Fruit fly (Drosophila melanogaster) whole organism, embryonic: Measurements from ENCODE around the gene CG7016.

ENCODE experiments used
- Abd-B ChIP-seq: fragments of 200-800 bp; sonication (Bioruptor generic); optimal IDR thresholded peaks from 2 replicates; lab custom pipeline; 2018; ENCODE audit warnings: missing biosample characterization, mild to moderate bottlenecking, missing genetic modification characterization, moderate library complexity
- Antp ChIP-seq: fragments of 200-800 bp; sonication (Bioruptor generic); optimal IDR thresholded peaks from 3 replicates; lab custom pipeline; 2016; ENCODE audit warnings: missing biosample characterization, missing genetic modification characterization
- Bdp1 ChIP-seq: fragments of 200-800 bp; sonication (Bioruptor generic); optimal IDR thresholded peaks from 3 replicates; lab custom pipeline; 2016; ENCODE audit warnings: missing biosample characterization, missing genetic modification characterization
- BtbVII ChIP-seq: fragments of 200-800 bp; sonication (Bioruptor generic); optimal IDR thresholded peaks from 3 replicates; lab custom pipeline; 2017; ENCODE audit warnings: missing biosample characterization, mild to moderate bottlenecking, missing genetic modification characterization
- CG10366 ChIP-seq: fragments of 200-800 bp; sonication (Bioruptor generic); IDR thresholded peaks from 2 replicates; pipeline ENCODE4 v1.3.6; 2022; ENCODE audit warnings: missing biosample characterization, missing genetic modification characterization
- CG11398 ChIP-seq: fragments of 200-800 bp; sonication (Bioruptor generic); optimal IDR thresholded peaks from 2 replicates; lab custom pipeline; 2016; ENCODE audit warnings: missing biosample characterization, missing genetic modification characterization
- CG12391 ChIP-seq: fragments of 200-800 bp; sonication (Bioruptor generic); optimal IDR thresholded peaks from 3 replicates; lab custom pipeline; 2018; ENCODE audit warnings: missing biosample characterization, mild to moderate bottlenecking, missing genetic modification characterization, moderate library complexity
- CG14710 ChIP-seq: fragments of 200-800 bp; sonication (Bioruptor generic); optimal IDR thresholded peaks from 3 replicates; lab custom pipeline; 2019; ENCODE audit warnings: missing biosample characterization, mild to moderate bottlenecking, missing genetic modification characterization, moderate library complexity
- CG15269 ChIP-seq: fragments of 200-800 bp; sonication (Bioruptor generic); optimal IDR thresholded peaks from 2 replicates; lab custom pipeline; 2018; ENCODE audit warnings: missing biosample characterization, mild to moderate bottlenecking, missing genetic modification characterization, moderate library complexity
- CG1603 ChIP-seq: fragments of 200-800 bp; sonication (Bioruptor generic); optimal IDR thresholded peaks from 2 replicates; lab custom pipeline; 2019; ENCODE audit warnings: missing biosample characterization, mild to moderate bottlenecking, missing genetic modification characterization, moderate library complexity
- CG16779 ChIP-seq: fragments of 200-800 bp; sonication (Bioruptor generic); IDR thresholded peaks from 2 replicates; pipeline ENCODE4 v1.3.6; 2022; ENCODE audit warnings: missing biosample characterization, missing genetic modification characterization
- CG17328 ChIP-seq: fragments of 200-800 bp; sonication (Bioruptor generic); IDR thresholded peaks from 2 replicates; pipeline ENCODE4 v1.3.6; 2022; ENCODE audit warnings: missing biosample characterization, missing genetic modification characterization
- CG18476 ChIP-seq: fragments of 200-800 bp; sonication (Bioruptor generic); optimal IDR thresholded peaks from 2 replicates; lab custom pipeline; 2016; ENCODE audit warnings: missing biosample characterization, mild to moderate bottlenecking, missing genetic modification characterization
- CG31388 ChIP-seq: fragments of 200-800 bp; sonication (Bioruptor generic); optimal IDR thresholded peaks from 2 replicates; lab custom pipeline; 2016; ENCODE audit warnings: missing biosample characterization, missing genetic modification characterization
- CG32532 ChIP-seq: fragments of 200-800 bp; sonication (Bioruptor generic); IDR thresholded peaks from 2 replicates; pipeline ENCODE4 v1.3.6; 2022; ENCODE audit warnings: missing biosample characterization, missing genetic modification characterization
- CG33213 ChIP-seq: fragments of 200-800 bp; sonication (Bioruptor generic); optimal IDR thresholded peaks from 3 replicates; lab custom pipeline; 2016; ENCODE audit warnings: missing biosample characterization, missing genetic modification characterization
- CG34422 ChIP-seq: fragments of 200-800 bp; sonication (Bioruptor generic); IDR thresholded peaks from 3 replicates; pipeline ENCODE4 v1.3.6; 2022; ENCODE audit warnings: missing biosample characterization, missing genetic modification characterization
- CG4424 ChIP-seq: fragments of 200-800 bp; sonication (Bioruptor generic); optimal IDR thresholded peaks from 3 replicates; lab custom pipeline; 2016; ENCODE audit warnings: missing biosample characterization, missing genetic modification characterization
- CG6654 ChIP-seq: fragments of 200-800 bp; sonication (Bioruptor generic); optimal IDR thresholded peaks from 2 replicates; lab custom pipeline; 2017; ENCODE audit warnings: missing biosample characterization, mild to moderate bottlenecking, missing genetic modification characterization
- CG6791 ChIP-seq: fragments of 200-800 bp; sonication (Bioruptor generic); IDR thresholded peaks from 3 replicates; pipeline ENCODE4 v1.3.6; 2022; ENCODE audit warnings: missing biosample characterization, missing genetic modification characterization; ENCODE audit not compliant: partially characterized antibody
- CG7987 ChIP-seq: fragments of 200-800 bp; sonication (Bioruptor generic); optimal IDR thresholded peaks from 2 replicates; lab custom pipeline; 2018; ENCODE audit warnings: missing biosample characterization, mild to moderate bottlenecking, missing genetic modification characterization, moderate library complexity
- CG9797 ChIP-seq: fragments of 200-800 bp; sonication (Bioruptor generic); optimal IDR thresholded peaks from 3 replicates; lab custom pipeline; 2018; ENCODE audit warnings: missing biosample characterization, mild to moderate bottlenecking, missing genetic modification characterization
- CG9817 ChIP-seq: fragments of 200-800 bp; sonication (Bioruptor generic); optimal IDR thresholded peaks from 2 replicates; lab custom pipeline; 2018; ENCODE audit warnings: missing biosample characterization, mild to moderate bottlenecking, missing genetic modification characterization, moderate library complexity
- CTCF ChIP-seq: fragments of 200-800 bp; sonication (Bioruptor generic); optimal IDR thresholded peaks from 2 replicates; lab custom pipeline; 2017; ENCODE audit warnings: missing biosample characterization, mild to moderate bottlenecking, missing genetic modification characterization, moderate library complexity
- CoRest ChIP-seq: fragments of 200-800 bp; sonication (Bioruptor generic); optimal IDR thresholded peaks from 3 replicates; lab custom pipeline; 2018; ENCODE audit warnings: missing biosample characterization, mild to moderate bottlenecking, missing genetic modification characterization, moderate library complexity
- Dbx ChIP-seq: fragments of 200-800 bp; sonication (Bioruptor generic); IDR thresholded peaks from 3 replicates; pipeline ENCODE4 v1.3.6; 2022; ENCODE audit warnings: missing biosample characterization, missing genetic modification characterization
- Gug ChIP-seq: fragments of 200-800 bp; sonication (Bioruptor generic); IDR thresholded peaks from 4 replicates; pipeline ENCODE4 v1.3.6; 2022; ENCODE audit warnings: missing biosample characterization, missing genetic modification characterization
- HLHmδ ChIP-seq: fragments of 200-800 bp; sonication (Bioruptor generic); optimal IDR thresholded peaks from 2 replicates; lab custom pipeline; 2018; ENCODE audit warnings: missing biosample characterization, mild to moderate bottlenecking, missing genetic modification characterization, moderate library complexity
- NfI ChIP-seq: fragments of 200-800 bp; sonication (Bioruptor generic); optimal IDR thresholded peaks from 3 replicates; lab custom pipeline; 2018; ENCODE audit warnings: missing biosample characterization, mild to moderate bottlenecking, missing genetic modification characterization, moderate library complexity
- Rfx ChIP-seq: fragments of 200-800 bp; sonication (Bioruptor generic); IDR thresholded peaks from 2 replicates; pipeline ENCODE4 v1.3.6; 2022; ENCODE audit warnings: missing biosample characterization, missing genetic modification characterization
- Stat92E ChIP-seq, 3 experiments: fragments of >200 bp in 2 of 3; fragments of 200-800 bp in 1 of 3; sonication (Bioruptor generic) in 1 of 3; optimal IDR thresholded peaks; 2 replicates each; lab custom pipeline; 2017 to 2019; ENCODE audit warnings: missing biosample characterization in 3 of 3, missing genetic modification characterization in 3 of 3, mild to moderate bottlenecking in 1 of 3, moderate library complexity in 1 of 3
- YL-1 ChIP-seq: fragments of 200-800 bp; sonication (Bioruptor generic); optimal IDR thresholded peaks from 3 replicates; lab custom pipeline; 2017; ENCODE audit warnings: missing biosample characterization, mild to moderate bottlenecking, missing genetic modification characterization
- ase ChIP-seq: fragments of 200-800 bp; sonication (Bioruptor generic); IDR thresholded peaks from 3 replicates; pipeline ENCODE4 v1.3.6; 2022; ENCODE audit warnings: missing biosample characterization, missing genetic modification characterization
- bsh ChIP-seq, 2 experiments: fragments of 200-800 bp; sonication (Bioruptor generic); optimal IDR thresholded peaks; 2 replicates each; lab custom pipeline; 2017 to 2018; ENCODE audit warnings: mild to moderate bottlenecking in 2 of 2, missing biosample characterization in 2 of 2, missing genetic modification characterization in 2 of 2, moderate library complexity in 1 of 2
- cwo ChIP-seq: fragments of 200-800 bp; sonication (Bioruptor generic); optimal IDR thresholded peaks from 3 replicates; lab custom pipeline; 2017; ENCODE audit warnings: missing biosample characterization, missing genetic modification characterization, mild to moderate bottlenecking, moderate library complexity, missing genetic modification reagents
- dmrt11E ChIP-seq: fragments of 200-800 bp; sonication (Bioruptor generic); optimal IDR thresholded peaks from 3 replicates; lab custom pipeline; 2018; ENCODE audit warnings: missing biosample characterization, mild to moderate bottlenecking, missing genetic modification characterization, moderate library complexity
- gt ChIP-seq: fragments of 200-800 bp; sonication (Bioruptor generic); IDR thresholded peaks from 2 replicates; pipeline ENCODE4 v1.3.6; 2022; ENCODE audit warnings: missing biosample characterization, missing genetic modification characterization
- hbn ChIP-seq: fragments of 200-800 bp; sonication (Bioruptor generic); IDR thresholded peaks from 2 replicates; pipeline ENCODE4 v1.3.6; 2022; ENCODE audit warnings: missing biosample characterization, missing genetic modification characterization; ENCODE audit not compliant: partially characterized antibody
- hkb ChIP-seq, 2 experiments: fragments of 200-800 bp in 1 of 2; fragments of >200 bp in 1 of 2; sonication (Bioruptor generic) in 1 of 2; IDR thresholded peaks in 1 of 2; optimal IDR thresholded peaks in 1 of 2; 2 replicates each; pipeline versions ENCODE4 v1.3.6 to Lab custom; 2017 to 2022; ENCODE audit warnings: missing biosample characterization in 1 of 2, missing genetic modification characterization in 1 of 2
- insv ChIP-seq, 2 experiments: fragments of 200-800 bp; sonication (Bioruptor generic); optimal IDR thresholded peaks; 3 replicates each; lab custom pipeline; 2016 to 2018; ENCODE audit warnings: missing biosample characterization in 2 of 2, missing genetic modification characterization in 2 of 2
- knrl ChIP-seq: fragments of 200-800 bp; sonication (Bioruptor generic); IDR thresholded peaks from 3 replicates; pipeline ENCODE4 v1.3.6; 2022; ENCODE audit warnings: missing biosample characterization, missing genetic modification characterization; ENCODE audit not compliant: partially characterized antibody
- pfk ChIP-seq: fragments of 200-800 bp; sonication (Bioruptor generic); optimal IDR thresholded peaks from 2 replicates; lab custom pipeline; 2018; ENCODE audit warnings: missing biosample characterization, mild to moderate bottlenecking, missing genetic modification characterization, moderate library complexity
- phol ChIP-seq: fragments of 200-800 bp; sonication (Bioruptor generic); optimal IDR thresholded peaks from 3 replicates; lab custom pipeline; 2018; ENCODE audit warnings: missing biosample characterization, mild to moderate bottlenecking, missing genetic modification characterization, moderate library complexity
- ranshi ChIP-seq: fragments of 200-800 bp; sonication (Bioruptor generic); IDR thresholded peaks from 2 replicates; pipeline ENCODE4 v1.3.6; 2022; ENCODE audit warnings: missing biosample characterization, missing genetic modification characterization
- sob ChIP-seq: fragments of 200-800 bp; sonication (Bioruptor generic); IDR thresholded peaks from 2 replicates; pipeline ENCODE4 v1.3.6; 2022; ENCODE audit warnings: missing biosample characterization, missing genetic modification characterization
- stwl ChIP-seq: fragments of 200-800 bp; sonication (Bioruptor generic); optimal IDR thresholded peaks from 3 replicates; lab custom pipeline; 2018; ENCODE audit warnings: missing biosample characterization, mild to moderate bottlenecking, missing genetic modification characterization, moderate library complexity
- tin ChIP-seq: fragments of 200-800 bp; sonication (Bioruptor generic); optimal IDR thresholded peaks from 3 replicates; lab custom pipeline; 2016; ENCODE audit warnings: missing biosample characterization, missing genetic modification characterization
- trh ChIP-seq: fragments of 200-800 bp; sonication (Bioruptor generic); optimal IDR thresholded peaks from 2 replicates; lab custom pipeline; 2016; ENCODE audit warnings: missing biosample characterization, missing genetic modification characterization

CG7016 gene

DNA sequence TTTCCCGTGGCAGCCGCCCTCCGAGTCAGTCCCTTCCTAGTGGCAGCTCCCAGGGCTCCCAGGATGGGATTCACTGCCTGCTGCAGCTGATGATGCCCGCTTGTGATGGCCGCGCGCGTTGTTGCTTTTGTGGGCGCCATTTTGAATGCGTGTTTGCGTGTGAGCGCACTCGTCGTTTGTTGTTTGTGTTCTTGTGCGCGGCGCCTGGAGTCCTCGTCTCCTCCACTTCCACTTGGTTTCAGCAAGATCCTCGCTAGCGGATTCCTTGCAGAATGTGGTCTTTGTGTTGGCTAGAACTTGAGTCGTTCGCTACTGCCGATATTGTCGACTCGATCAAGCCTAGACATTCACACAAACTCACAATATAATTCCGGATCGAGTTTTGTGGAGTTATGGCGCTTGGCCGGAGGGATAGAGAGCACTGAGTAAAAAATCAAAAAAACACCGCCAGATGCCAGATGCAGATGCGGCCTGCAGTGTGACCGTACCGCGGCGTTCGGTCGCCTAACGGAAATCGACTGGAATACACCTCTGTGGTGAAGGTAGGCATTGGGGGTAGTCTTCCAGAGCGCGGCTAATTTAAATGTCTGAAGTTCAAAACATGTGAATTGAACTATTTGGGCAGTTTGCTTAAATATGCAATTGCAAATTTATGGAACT lies 7.8 kb downstream of the CG7016 start, which contains the start of gene CycB3 (continued):
- no peak for TF ChIP-seq bsh (GFP tag; optimal IDR thresholded peaks at IDR 0.05; lab: Kevin White, UChicago)
- TF ChIP-seq CG1603 (tag; lab: Kevin White, UChicago), result peak; percentile 91
- peak; percentile 78 for TF ChIP-seq HLHmδ (GFP tag; lab: Kevin White, UChicago)
- TF ChIP-seq Rfx (GFP tag; lab: Robert Waterston, UW), result peak; percentile 55
- peak; percentile 19; the same call in 1 of the 2 replicates for TF ChIP-seq sob
- no peak for TF ChIP-seq CG31388 (GFP tag; lab: Kevin White, UChicago)
- TF ChIP-seq CG34422 (GFP tag; lab: Robert Waterston, UW), result 0 out of 3 replicates have a peak, but pooled peaks have one; percentile 22
- TF ChIP-seq CG14710 (tag; lab: Kevin White, UChicago), result peak; percentile 84
- TF ChIP-seq CTCF, result peak; percentile 58
- TF ChIP-seq CG11398 (GFP tag; lab: Kevin White, UChicago), result no peak
- TF ChIP-seq CG6654 (GFP tag; lab: Kevin White, UChicago), result no peak
- 0 out of 3 replicates have a peak, but pooled peaks have one; percentile 13 for TF ChIP-seq Dbx (GFP tag; lab: Robert Waterston, UW)
- TF ChIP-seq cwo (GFP tag; lab: Kevin White, UChicago), result no peak
- peak in 1 of 2 experiments; percentile 58 for TF ChIP-seq insv (GFP tag; optimal IDR thresholded peaks at IDR 0.05; lab: Kevin White, UChicago)
- peak; percentile 65 for TF ChIP-seq stwl (tag; lab: Kevin White, UChicago)
- TF ChIP-seq CG12391, result peak; percentile 31
- TF ChIP-seq CG15269 (tag; lab: Kevin White, UChicago), result no peak
- peak; percentile 98 for TF ChIP-seq CG9797 (GFP tag; lab: Kevin White, UChicago)
- no peak for TF ChIP-seq CG18476
- peak; percentile 45 for TF ChIP-seq CG7987 (GFP tag; lab: Kevin White, UChicago)
- TF ChIP-seq hkb (optimal IDR thresholded peaks at IDR 0.05; lab: Kevin White, UChicago), result no peak
- TF ChIP-seq hkb (GFP tag; IDR thresholded peaks at IDR 0.05; lab: Robert Waterston, UW), result 0 out of 2 replicates have a peak, but pooled peaks have one; percentile 9
- peak; percentile 36; the same call in 1 of the 3 replicates for TF ChIP-seq ase (GFP tag; lab: Robert Waterston, UW)
- TF ChIP-seq trh (GFP tag; lab: Kevin White, UChicago), result no peak
- peak; percentile 27; the same call in 1 of the 3 replicates for TF ChIP-seq knrl (GFP tag; lab: Robert Waterston, UW)
- no peak; the same call in 1 of the 2 replicates for TF ChIP-seq ranshi (GFP tag; lab: Robert Waterston, UW)
- peak; percentile 63 for TF ChIP-seq CG33213 (GFP tag; lab: Kevin White, UChicago)
- peak; percentile 38 for TF ChIP-seq pfk (GFP tag; lab: Kevin White, UChicago)
- no peak for TF ChIP-seq CG32532 (GFP tag; lab: Robert Waterston, UW)
- TF ChIP-seq CG10366 (GFP tag; lab: Robert Waterston, UW), result no peak
- TF ChIP-seq NfI (GFP tag; lab: Kevin White, UChicago), result peak; percentile 46
- TF ChIP-seq CG9817 (tag; lab: Kevin White, UChicago), result peak; percentile 28
- peak; percentile 91 for TF ChIP-seq phol
- no peak for TF ChIP-seq CG4424 (GFP tag; lab: Kevin White, UChicago)
- 0 out of 3 replicates have a peak, but pooled peaks have one; percentile 51 for TF ChIP-seq CG6791
- peak; percentile 58 for TF ChIP-seq YL-1 (GFP tag; lab: Kevin White, UChicago)
- TF ChIP-seq CG16779, result no peak
- TF ChIP-seq dmrt11E (tag; lab: Kevin White, UChicago), result peak; percentile 31
- TF ChIP-seq Gug, result no peak
- TF ChIP-seq hbn, result no peak
- TF ChIP-seq CG17328 (GFP tag; lab: Robert Waterston, UW), result peak; percentile 46; the same call in 1 of the 2 replicates
- no peak for TF ChIP-seq Abd-B (GFP tag; lab: Kevin White, UChicago)
- TF ChIP-seq gt (GFP tag; lab: Robert Waterston, UW), result no peak
- TF ChIP-seq tin (GFP tag; lab: Kevin White, UChicago), result peak; percentile 20
- TF ChIP-seq BtbVII, result no peak
- peak; percentile 31 for TF ChIP-seq Bdp1
- TF ChIP-seq Antp (GFP tag; lab: Kevin White, UChicago), result no peak
- TF ChIP-seq Stat92E (GFP tag; optimal IDR thresholded peaks at IDR 0.05; lab: Kevin White, UChicago), result peak in 1 of 3 experiments; percentile 28
- TF ChIP-seq CoRest (tag; lab: Kevin White, UChicago), result peak; percentile 51
